Fruit fly (Drosophila melanogaster): Measurements from ENCODE around the gene CG14402.

The CG14402 gene

DNA sequence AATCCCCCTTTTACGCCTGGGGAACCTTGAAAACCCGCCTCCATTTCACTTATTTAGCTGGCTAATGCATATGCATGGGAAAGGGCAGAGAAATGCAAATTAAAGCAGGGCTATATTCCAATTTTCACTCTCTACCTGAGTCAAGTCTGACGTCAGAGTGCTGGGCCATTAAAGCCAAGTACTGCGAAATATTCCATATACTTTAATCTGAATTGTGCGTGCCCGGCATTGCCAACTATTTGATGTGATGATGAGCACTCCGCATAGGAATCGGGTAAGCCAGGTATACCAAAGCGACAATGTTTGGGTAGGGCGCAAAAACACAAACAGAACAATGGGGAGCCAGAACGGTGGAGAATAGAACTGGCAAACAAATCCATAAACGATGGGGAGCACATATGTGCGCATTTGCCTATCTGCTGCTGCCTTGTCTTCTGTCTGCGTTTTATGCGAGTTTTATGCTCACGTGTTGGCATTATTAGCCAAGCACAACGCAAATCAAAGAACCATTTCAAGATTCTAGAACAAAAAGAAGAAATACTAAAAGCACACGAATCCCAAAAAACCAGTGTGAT, 30.6 kb downstream of the CG14402 start:
- no peak for TF ChIP-seq Sin3A (optimal IDR thresholded peaks at IDR 0.05)

DNA sequence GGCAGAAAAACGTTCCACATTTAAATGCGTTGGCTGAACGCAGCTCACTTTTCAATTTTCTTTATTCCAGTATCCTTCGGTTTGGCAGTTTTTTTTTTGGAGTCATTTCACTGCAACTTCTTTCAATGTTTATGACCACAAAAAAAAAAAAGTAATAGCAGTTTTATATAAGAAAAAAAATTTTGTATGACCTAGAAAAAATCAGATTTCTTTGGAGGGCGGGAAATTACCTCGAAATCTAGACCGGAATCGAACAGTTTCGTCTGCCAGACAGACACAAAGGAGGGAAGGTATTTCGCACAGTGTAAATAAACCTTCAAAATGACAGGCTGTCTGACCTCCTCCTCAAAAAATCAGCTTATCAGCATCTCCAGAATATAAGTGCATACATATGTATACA, 31.4 kb downstream of the CG14402 start:
- no peak for TF ChIP-seq ttk (optimal IDR thresholded peaks at IDR 0.05)
- no peak for TF ChIP-seq psq (optimal IDR thresholded peaks at IDR 0.05)
- TF ChIP-seq Sin3A (optimal IDR thresholded peaks at IDR 0.05), result no peak
- TF ChIP-seq Myc (optimal IDR thresholded peaks at IDR 0.05), result no peak

DNA sequence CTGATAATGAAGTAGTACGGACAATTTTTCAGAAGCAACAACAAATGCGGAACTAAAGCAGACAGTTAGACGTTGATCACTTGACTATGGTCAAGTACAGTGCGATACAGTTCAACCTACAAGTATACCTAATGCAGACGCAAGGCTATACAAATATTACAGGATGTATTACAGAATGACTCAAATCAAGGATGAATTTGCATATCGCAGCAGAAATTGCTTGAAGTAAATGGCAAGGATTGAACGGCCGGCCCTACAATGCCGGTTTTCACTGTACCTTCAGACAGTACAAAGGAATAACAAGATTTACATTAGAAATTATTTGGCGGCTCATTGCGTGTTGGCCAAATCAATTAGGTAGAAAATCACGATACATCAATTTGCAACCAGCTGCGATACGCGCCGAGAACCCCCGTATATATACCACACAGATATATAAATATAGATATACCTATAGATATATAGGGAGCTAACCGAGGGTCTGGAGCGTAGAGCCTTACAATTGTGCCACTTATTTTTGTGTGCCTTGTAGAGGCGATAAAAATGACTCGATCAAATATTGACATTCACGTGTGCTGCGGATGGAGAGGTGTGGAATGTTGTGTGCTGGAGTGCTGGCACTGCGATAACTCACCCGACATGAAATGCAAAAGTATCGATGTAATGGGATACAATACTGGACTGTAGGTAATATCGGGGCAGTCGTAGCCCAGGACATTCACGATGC, 32.4 kb downstream of the CG14402 start:
- TF ChIP-seq Myc (optimal IDR thresholded peaks at IDR 0.05) (no peak), ttk (optimal IDR thresholded peaks at IDR 0.05) (no peak), psq (optimal IDR thresholded peaks at IDR 0.05) (no peak), h (optimal IDR thresholded peaks at IDR 0.05) (no peak)

DNA sequence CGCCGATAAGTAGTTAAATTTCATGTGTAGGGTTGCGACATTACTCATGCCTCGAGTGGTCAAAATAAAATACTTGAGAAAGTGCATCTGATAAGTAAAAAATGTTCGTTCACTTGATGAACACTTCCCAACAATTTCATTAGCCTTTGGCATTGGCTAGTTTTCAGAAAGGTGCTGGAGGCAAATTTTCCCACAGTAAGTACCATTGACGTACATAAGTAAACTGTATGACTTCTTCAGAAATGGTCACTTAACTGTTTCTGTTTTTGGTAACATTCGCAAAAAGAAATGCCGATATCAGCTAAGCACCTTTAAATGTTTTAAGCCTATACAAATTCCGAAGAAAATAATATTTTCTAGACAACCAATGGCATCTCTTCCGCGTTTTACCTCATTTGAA, 34.0 kb downstream of the CG14402 start:
- TF ChIP-seq psq (optimal IDR thresholded peaks at IDR 0.05) (no peak), Sin3A (optimal IDR thresholded peaks at IDR 0.05) (no peak), h (optimal IDR thresholded peaks at IDR 0.05) (no peak), insv (optimal IDR thresholded peaks at IDR 0.05) (no peak), ttk (optimal IDR thresholded peaks at IDR 0.05) (no peak), Myc (optimal IDR thresholded peaks at IDR 0.05) (no peak)

DNA sequence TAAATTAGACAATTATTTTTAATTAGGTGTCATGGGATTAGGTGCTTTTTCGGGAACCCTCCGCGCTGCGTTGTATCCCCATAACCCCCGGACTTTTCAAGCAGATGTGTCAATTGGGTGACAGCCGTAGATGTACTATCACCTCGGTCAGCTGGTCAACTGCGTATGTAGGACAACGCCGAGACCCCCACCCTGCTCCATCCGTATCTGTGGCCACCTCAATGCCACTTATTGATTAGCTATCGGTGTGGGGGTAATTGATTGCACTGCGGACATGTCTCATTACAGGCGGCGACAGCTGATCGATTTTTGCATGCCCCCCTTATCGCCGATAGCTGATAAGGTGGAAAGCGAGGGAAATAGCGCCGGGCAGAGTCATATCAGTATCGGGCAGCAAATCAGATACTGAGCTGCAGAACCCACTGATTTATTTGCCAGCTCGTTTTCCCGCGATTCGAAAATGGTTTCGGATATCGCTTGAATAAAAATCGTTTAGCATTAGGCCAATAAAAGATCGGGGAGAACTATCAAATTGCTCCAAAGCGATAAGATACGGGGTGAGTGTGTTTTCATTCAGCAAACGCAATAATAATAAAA, 34.6 kb downstream of the CG14402 start:
- no peak for TF ChIP-seq ttk (optimal IDR thresholded peaks at IDR 0.05)
- no peak for TF ChIP-seq h (optimal IDR thresholded peaks at IDR 0.05)
- TF ChIP-seq psq (optimal IDR thresholded peaks at IDR 0.05), result no peak
- TF ChIP-seq Sin3A (optimal IDR thresholded peaks at IDR 0.05), result no peak
- no peak for TF ChIP-seq insv (optimal IDR thresholded peaks at IDR 0.05)
- TF ChIP-seq Myc (optimal IDR thresholded peaks at IDR 0.05), result no peak

DNA sequence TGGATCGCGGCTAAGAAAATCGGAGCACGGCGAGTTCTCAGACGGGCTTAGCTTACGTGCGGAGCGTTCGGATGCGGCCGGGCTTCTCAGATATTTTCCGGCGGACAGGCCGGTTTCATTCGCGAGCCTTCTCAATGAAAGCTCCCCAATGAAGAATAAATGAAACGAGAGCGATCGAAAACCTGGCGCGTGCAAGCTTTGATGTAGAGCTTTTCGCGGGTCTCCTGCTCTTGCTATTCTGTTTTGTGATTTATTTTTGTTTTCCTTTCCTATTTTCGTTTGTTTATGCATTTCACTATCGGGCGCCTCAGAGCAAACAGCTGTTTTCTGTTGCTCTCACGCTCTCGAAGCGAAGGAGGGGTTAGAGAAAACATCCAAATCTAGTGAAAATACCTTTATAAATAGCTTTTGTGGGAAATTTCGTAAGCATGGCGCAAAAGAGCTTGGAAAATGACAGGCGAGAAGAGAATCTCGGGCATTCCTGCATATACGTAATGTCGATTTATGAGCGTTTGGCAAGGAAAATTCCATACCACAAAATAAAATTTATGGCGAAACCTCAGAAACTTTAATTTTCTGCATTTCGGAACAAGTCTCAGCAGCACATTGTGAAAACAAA, 36.9 kb downstream of the CG14402 start:
- TF ChIP-seq ttk (optimal IDR thresholded peaks at IDR 0.05) (no peak), insv (optimal IDR thresholded peaks at IDR 0.05) (no peak), psq (optimal IDR thresholded peaks at IDR 0.05) (no peak), Sin3A (optimal IDR thresholded peaks at IDR 0.05) (no peak), Myc (optimal IDR thresholded peaks at IDR 0.05) (no peak), h (optimal IDR thresholded peaks at IDR 0.05) (no peak)

DNA sequence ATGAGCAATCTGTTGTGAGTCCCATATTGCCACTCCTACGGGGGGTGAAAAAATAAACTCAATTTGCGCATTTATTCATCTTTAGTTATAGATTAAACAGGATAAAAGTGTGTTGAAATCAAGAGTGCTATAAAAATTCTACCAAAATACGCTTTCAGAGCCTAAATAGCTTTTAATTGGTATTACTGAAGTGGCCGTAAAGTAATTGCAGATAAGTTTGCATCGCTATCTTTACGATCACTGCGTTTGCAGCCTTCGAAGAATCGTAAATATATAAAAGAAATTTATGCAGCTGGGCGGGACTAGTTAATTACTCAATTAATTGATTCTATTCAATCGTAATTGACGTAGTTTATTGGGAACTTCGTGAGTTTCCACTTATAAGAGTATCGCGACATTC, 38.2 kb downstream of the CG14402 start:
- TF ChIP-seq insv (optimal IDR thresholded peaks at IDR 0.05) (no peak), ttk (optimal IDR thresholded peaks at IDR 0.05) (no peak), Myc (optimal IDR thresholded peaks at IDR 0.05) (no peak), psq (optimal IDR thresholded peaks at IDR 0.05) (no peak), Sin3A (optimal IDR thresholded peaks at IDR 0.05) (no peak), h (optimal IDR thresholded peaks at IDR 0.05) (no peak)

DNA sequence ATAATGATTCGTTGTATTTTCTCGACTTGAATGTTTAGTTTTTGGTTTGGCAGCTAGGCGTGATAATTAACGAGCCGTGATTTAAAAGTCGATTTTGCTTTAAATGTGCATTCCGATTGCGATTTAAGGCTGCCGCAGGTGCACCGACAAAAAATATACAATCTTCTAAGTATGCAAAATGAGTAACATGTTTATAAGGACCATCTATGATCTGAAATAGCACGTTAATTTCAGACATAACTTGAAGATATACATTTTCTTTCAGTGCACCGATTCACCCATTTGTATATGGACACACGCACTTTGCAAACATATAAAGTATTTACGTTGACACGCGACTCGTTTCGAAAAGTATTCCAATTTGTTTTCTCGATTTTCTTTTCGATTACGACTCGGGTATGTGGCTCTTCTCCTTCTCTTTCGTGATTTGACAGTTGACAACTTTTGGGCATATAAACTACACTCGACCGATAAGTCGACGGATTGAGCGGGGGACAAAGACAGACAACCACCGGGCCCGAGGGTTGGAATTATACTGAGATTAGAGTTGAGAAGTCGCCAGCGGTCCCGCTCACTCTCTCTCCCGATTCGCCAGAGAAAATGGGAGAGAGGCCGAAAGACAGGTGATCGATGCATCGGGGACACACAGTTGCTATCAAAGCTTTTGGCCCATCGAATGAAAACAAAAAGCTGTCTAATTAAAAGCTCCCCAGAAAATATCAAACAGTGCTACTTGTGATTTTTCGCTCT, 40.9 kb downstream of the CG14402 start:
- TF ChIP-seq ttk (optimal IDR thresholded peaks at IDR 0.05) (no peak), Myc (optimal IDR thresholded peaks at IDR 0.05) (no peak), psq (optimal IDR thresholded peaks at IDR 0.05) (no peak), Sin3A (optimal IDR thresholded peaks at IDR 0.05) (no peak), insv (optimal IDR thresholded peaks at IDR 0.05) (no peak), h (optimal IDR thresholded peaks at IDR 0.05) (no peak)

DNA sequence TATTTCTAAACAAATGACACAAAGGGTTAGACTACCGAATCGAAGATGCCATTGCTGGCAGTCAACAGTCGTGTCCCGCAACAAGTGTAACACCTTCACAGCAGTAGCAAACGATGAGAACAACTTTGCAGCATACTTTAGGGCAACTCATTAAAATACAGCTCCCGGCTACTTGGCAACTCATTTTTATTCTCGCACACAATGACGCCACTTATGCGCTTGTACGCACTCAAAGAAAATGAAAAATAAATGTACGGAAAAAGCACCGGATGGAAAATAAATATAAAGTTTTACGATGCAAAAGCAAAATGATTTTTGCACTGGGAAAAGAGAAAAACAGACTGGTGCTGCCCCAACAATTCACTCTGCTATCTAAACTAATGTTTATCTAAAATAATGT, 42.1 kb downstream of the CG14402 start:
- TF ChIP-seq psq (optimal IDR thresholded peaks at IDR 0.05) (no peak), ttk (optimal IDR thresholded peaks at IDR 0.05) (no peak), Sin3A (optimal IDR thresholded peaks at IDR 0.05) (no peak), insv (optimal IDR thresholded peaks at IDR 0.05) (no peak), Myc (optimal IDR thresholded peaks at IDR 0.05) (no peak), h (optimal IDR thresholded peaks at IDR 0.05) (no peak)

DNA sequence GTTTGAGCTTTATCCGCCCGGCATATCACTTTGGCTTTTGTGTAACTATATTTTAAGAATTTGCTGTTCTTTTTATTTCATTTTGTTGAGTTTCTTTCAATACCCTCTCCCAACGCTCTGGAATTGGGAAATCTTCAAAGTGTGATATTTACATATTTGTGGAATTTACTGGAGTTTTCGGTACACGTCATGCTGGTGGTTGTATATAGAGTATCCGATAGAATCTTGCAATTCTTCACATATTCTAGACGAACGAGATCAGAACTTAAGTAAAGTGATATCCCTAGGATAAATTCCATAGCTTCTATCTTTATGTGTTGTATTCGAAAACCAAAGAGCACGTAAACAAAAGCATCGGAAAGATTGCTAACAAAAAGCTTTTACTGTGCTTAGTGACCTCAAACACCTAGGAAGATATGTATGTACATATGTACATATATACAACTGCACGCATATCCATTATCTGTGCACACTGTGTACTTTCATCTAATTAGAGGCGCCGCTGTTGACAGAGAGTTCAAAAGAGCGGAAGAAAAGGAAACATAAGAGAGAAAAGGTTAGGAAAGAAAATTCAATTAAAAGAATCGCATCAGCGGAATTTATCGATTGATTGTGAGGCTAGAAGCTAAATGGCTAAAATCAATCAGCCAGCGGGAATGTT, 47.7 kb downstream of the CG14402 start:
- TF ChIP-seq Myc (optimal IDR thresholded peaks at IDR 0.05) (no peak), h (optimal IDR thresholded peaks at IDR 0.05) (no peak), ttk (optimal IDR thresholded peaks at IDR 0.05) (no peak), Sin3A (optimal IDR thresholded peaks at IDR 0.05) (no peak), psq (optimal IDR thresholded peaks at IDR 0.05) (no peak), insv (optimal IDR thresholded peaks at IDR 0.05) (no peak)

DNA sequence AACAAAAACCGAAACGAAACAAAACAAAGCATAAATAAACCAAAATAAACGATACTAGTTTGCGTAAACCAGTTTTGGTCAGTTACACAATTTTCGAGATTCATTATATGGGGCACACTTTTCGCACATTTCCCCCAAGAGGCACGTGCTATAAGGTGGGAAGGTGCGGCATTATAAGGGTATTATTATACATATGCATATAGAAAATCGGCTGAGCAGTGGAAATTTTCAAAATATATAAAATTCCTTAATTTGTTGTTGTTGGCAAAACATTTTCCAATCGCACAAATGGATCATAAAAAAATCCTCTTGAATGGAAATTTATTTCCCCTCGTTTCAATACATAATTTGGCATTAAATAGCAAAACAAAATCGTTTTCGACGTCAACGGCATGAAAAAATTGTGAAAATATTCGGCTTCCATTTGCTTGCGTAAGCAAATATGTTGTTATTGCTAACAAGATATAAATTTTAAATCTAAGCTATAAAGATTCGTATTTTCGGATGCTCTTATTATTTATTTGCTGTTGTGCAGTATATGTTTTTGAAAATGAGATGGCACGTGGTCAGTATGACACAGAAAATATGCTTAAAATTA, 49.5 kb downstream of the CG14402 start:
- TF ChIP-seq psq (optimal IDR thresholded peaks at IDR 0.05) (no peak), Myc (optimal IDR thresholded peaks at IDR 0.05) (no peak), Sin3A (optimal IDR thresholded peaks at IDR 0.05) (no peak), ttk (optimal IDR thresholded peaks at IDR 0.05) (no peak), insv (optimal IDR thresholded peaks at IDR 0.05) (no peak), h (optimal IDR thresholded peaks at IDR 0.05) (no peak)
